Worm (Caenorhabditis elegans) whole organism, L1 larva: ENCODE measurements around the gene F09E5.8.

ENCODE experiments used
- C16A3.4 ChIP-seq: fragments of 150-350 bp; optimal IDR thresholded peaks from 2 replicates; lab custom pipeline; 2014; ENCODE audit warnings: missing biosample characterization, missing genetic modification characterization
- ama-1 ChIP-seq: fragments of 150-350 bp; optimal IDR thresholded peaks from 2 replicates; lab custom pipeline; 2014
- blmp-1 ChIP-seq: fragments of 150-350 bp; optimal IDR thresholded peaks from 2 replicates; lab custom pipeline; 2014; ENCODE audit warnings: missing biosample characterization, missing genetic modification characterization
- ceh-63 ChIP-seq: fragments of 200-800 bp; sonication (Bioruptor generic); optimal IDR thresholded peaks from 2 replicates; lab custom pipeline; 2018; ENCODE audit warnings: mild to moderate bottlenecking, missing genetic modification characterization, missing compliant biosample characterization
- ceh-8 ChIP-seq: fragments of 200-800 bp; sonication (Bioruptor generic); optimal IDR thresholded peaks from 2 replicates; lab custom pipeline; 2018; ENCODE audit warnings: mild to moderate bottlenecking, missing genetic modification characterization, moderate library complexity, missing compliant biosample characterization
- ceh-82 ChIP-seq, 3 experiments: fragments of 150-350 bp in 1 of 3; sonication (generic microtip) in 2 of 3; optimal IDR thresholded peaks; 2 replicates each; lab custom pipeline; 2014 to 2017; ENCODE audit warnings: missing biosample characterization in 3 of 3, missing genetic modification characterization in 3 of 3
- ceh-90 ChIP-seq: sonication (generic microtip); optimal IDR thresholded peaks from 2 replicates; lab custom pipeline; 2016; ENCODE audit warnings: missing genetic modification characterization, missing compliant biosample characterization
- ces-1 ChIP-seq: fragments of 150-350 bp; optimal IDR thresholded peaks from 2 replicates; lab custom pipeline; 2014; ENCODE audit warnings: missing biosample characterization, missing genetic modification reagents, missing genetic modification characterization
- dpl-1 ChIP-seq, 3 experiments: fragments of 150-350 bp in 2 of 3; sonication (generic microtip) in 1 of 3; optimal IDR thresholded peaks; 2 replicates each; lab custom pipeline; 2014 to 2017; ENCODE audit warnings: missing biosample characterization in 3 of 3, missing genetic modification characterization in 3 of 3, missing genetic modification reagents in 3 of 3
- dsc-1 ChIP-seq: sonication (generic microtip); optimal IDR thresholded peaks from 2 replicates; lab custom pipeline; 2016; ENCODE audit warnings: mild to moderate bottlenecking, missing genetic modification characterization, missing compliant biosample characterization
- efl-1 ChIP-seq, 4 experiments: fragments of 150-350 bp; optimal IDR thresholded peaks in 3 of 4; peaks in 1 of 4; 1 replicate in 1 of 4; 2 replicates in 3 of 4; lab custom pipeline; 2014; ENCODE audit warnings: missing biosample characterization in 2 of 4, missing genetic modification characterization in 2 of 4, missing genetic modification reagents in 2 of 4
- efl-3 ChIP-seq: fragments of 200-800 bp; sonication (Bioruptor generic); optimal IDR thresholded peaks from 2 replicates; lab custom pipeline; 2018; ENCODE audit warnings: mild to moderate bottlenecking, missing genetic modification characterization, missing compliant biosample characterization
- egl-13 ChIP-seq: sonication (generic microtip); optimal IDR thresholded peaks from 2 replicates; lab custom pipeline; 2016; ENCODE audit warnings: missing genotype, missing genetic modification reagents, missing genetic modification characterization, missing compliant biosample characterization
- elt-3 ChIP-seq, 6 experiments: fragments of 150-350 bp in 1 of 6; sonication (generic microtip); optimal IDR thresholded peaks; 2 replicates each; lab custom pipeline; 2017 to 2018; ENCODE audit warnings: missing biosample characterization in 6 of 6, missing genetic modification characterization in 6 of 6, inconsistent platforms in 1 of 6
- fkh-10 ChIP-seq: sonication (generic microtip); optimal IDR thresholded peaks from 2 replicates; lab custom pipeline; 2017; ENCODE audit warnings: missing biosample characterization, missing genetic modification reagents, missing genetic modification characterization
- fkh-8 ChIP-seq: sonication (generic microtip); optimal IDR thresholded peaks from 2 replicates; lab custom pipeline; 2016; ENCODE audit warnings: mild to moderate bottlenecking, missing genetic modification characterization, missing compliant biosample characterization
- fos-1 ChIP-seq: fragments of 150-350 bp; optimal IDR thresholded peaks from 2 replicates; lab custom pipeline; 2014; ENCODE audit warnings: missing biosample characterization, missing genetic modification characterization
- grh-1 ChIP-seq: fragments of 200-800 bp; sonication (Bioruptor generic); IDR thresholded peaks from 2 replicates; pipeline ENCODE4 v1.3.6; 2022; ENCODE audit warnings: missing genetic modification reagents, missing genetic modification characterization, missing compliant biosample characterization
- hlh-4 ChIP-seq: sonication (generic microtip); optimal IDR thresholded peaks from 2 replicates; lab custom pipeline; 2016; ENCODE audit warnings: mild to moderate bottlenecking, missing genetic modification characterization, missing compliant biosample characterization
- irx-1 ChIP-seq: sonication (generic microtip); optimal IDR thresholded peaks from 2 replicates; lab custom pipeline; 2016; ENCODE audit warnings: missing genetic modification characterization, missing compliant biosample characterization
- isw-1 ChIP-seq: fragments of 200-800 bp; sonication (Bioruptor generic); IDR thresholded peaks from 2 replicates; pipeline ENCODE4 v1.3.6; 2022; ENCODE audit warnings: missing genetic modification characterization, missing compliant biosample characterization
- lin-14 ChIP-seq: fragments of 200-800 bp; sonication (Bioruptor generic); optimal IDR thresholded peaks from 2 replicates; lab custom pipeline; 2018; ENCODE audit warnings: mild to moderate bottlenecking, missing genetic modification characterization, moderate library complexity, missing compliant biosample characterization
- lin-15B ChIP-seq: fragments of 150-350 bp; sonication (generic microtip); optimal IDR thresholded peaks from 3 replicates; lab custom pipeline; 2014; ENCODE audit warnings: missing biosample characterization, missing genetic modification characterization
- lsy-2 ChIP-seq, 2 experiments: fragments of 150-350 bp; optimal IDR thresholded peaks; 2 replicates each; lab custom pipeline; 2014; ENCODE audit warnings: missing biosample characterization in 2 of 2, missing genetic modification characterization in 2 of 2
- mab-9 ChIP-seq: fragments of 200-800 bp; sonication (Bioruptor generic); IDR thresholded peaks from 2 replicates; pipeline ENCODE4 v1.3.6; 2022; ENCODE audit warnings: missing genetic modification reagents, missing genetic modification characterization, missing compliant biosample characterization
- mdl-1 ChIP-seq, 2 experiments: fragments of 150-350 bp; optimal IDR thresholded peaks; 2 replicates each; lab custom pipeline; 2014 to 2017; ENCODE audit warnings: missing biosample characterization in 2 of 2, missing genetic modification characterization in 2 of 2, inconsistent platforms in 1 of 2
- mef-2 ChIP-seq: fragments of 150-350 bp; optimal IDR thresholded peaks from 2 replicates; lab custom pipeline; 2014; ENCODE audit warnings: missing biosample characterization, missing genetic modification characterization
- nhr-11 ChIP-seq: fragments of 150-350 bp; optimal IDR thresholded peaks from 2 replicates; lab custom pipeline; 2014; ENCODE audit warnings: missing biosample characterization, missing genetic modification characterization
- nhr-19 ChIP-seq: fragments of 200-800 bp; sonication (Bioruptor generic); conservative IDR thresholded peaks from 2 replicates; pipeline ENCODE4 v1.3.6; 2022; ENCODE audit warnings: missing genetic modification characterization, missing compliant biosample characterization
- nhr-20 ChIP-seq: sonication (generic microtip); optimal IDR thresholded peaks from 2 replicates; lab custom pipeline; 2016; ENCODE audit warnings: mild to moderate bottlenecking, missing genetic modification characterization, missing compliant biosample characterization
- nhr-237 ChIP-seq: fragments of 150-350 bp; optimal IDR thresholded peaks from 2 replicates; lab custom pipeline; 2014; ENCODE audit warnings: missing biosample characterization, missing genetic modification characterization
- nhr-71 ChIP-seq: sonication (generic microtip); optimal IDR thresholded peaks from 2 replicates; lab custom pipeline; 2016; ENCODE audit warnings: mild to moderate bottlenecking, missing genetic modification characterization, moderate library complexity, missing compliant biosample characterization
- nhr-76 ChIP-seq: sonication (generic microtip); optimal IDR thresholded peaks from 2 replicates; lab custom pipeline; 2017; ENCODE audit warnings: missing biosample characterization, missing genetic modification characterization
- nhr-84 ChIP-seq: sonication (generic microtip); optimal IDR thresholded peaks from 2 replicates; lab custom pipeline; 2017; ENCODE audit warnings: missing biosample characterization, missing genetic modification characterization
- pag-3 ChIP-seq: sonication (generic microtip); optimal IDR thresholded peaks from 2 replicates; lab custom pipeline; 2017; ENCODE audit warnings: missing genetic modification characterization, mild to moderate bottlenecking, missing compliant biosample characterization, antibody characterized with exemption, borderline replicate concordance; ENCODE audit not compliant: insufficient read depth
- pax-3 ChIP-seq: fragments of 200-800 bp; sonication (Bioruptor generic); optimal IDR thresholded peaks from 2 replicates; lab custom pipeline; 2018; ENCODE audit warnings: mild to moderate bottlenecking, missing genetic modification characterization, moderate library complexity, missing compliant biosample characterization
- rnt-1 ChIP-seq: sonication (generic microtip); optimal IDR thresholded peaks from 2 replicates; lab custom pipeline; 2016; ENCODE audit warnings: mild to moderate bottlenecking, missing genetic modification characterization, moderate library complexity, missing compliant biosample characterization
- skn-1 ChIP-seq: fragments of 150-350 bp; optimal IDR thresholded peaks from 2 replicates; lab custom pipeline; 2014; ENCODE audit warnings: missing biosample characterization, missing genetic modification characterization
- snpc-4 ChIP-seq: fragments of 150-350 bp; optimal IDR thresholded peaks from 2 replicates; lab custom pipeline; 2014; ENCODE audit warnings: missing biosample characterization, missing genetic modification characterization
- snu-23 ChIP-seq: sonication (generic microtip); optimal IDR thresholded peaks from 2 replicates; lab custom pipeline; 2016; ENCODE audit warnings: missing genetic modification characterization, missing compliant biosample characterization
- sptf-1 ChIP-seq: fragments of 150-350 bp; optimal IDR thresholded peaks from 2 replicates; lab custom pipeline; 2014; ENCODE audit warnings: missing biosample characterization, missing genetic modification characterization
- swsn-7 ChIP-seq: sonication (generic microtip); optimal IDR thresholded peaks from 2 replicates; lab custom pipeline; 2016; ENCODE audit warnings: missing genetic modification characterization, missing compliant biosample characterization
- tbx-2 ChIP-seq: sonication (generic microtip); optimal IDR thresholded peaks from 2 replicates; lab custom pipeline; 2016; ENCODE audit warnings: missing genetic modification characterization, missing compliant biosample characterization
- unc-30 ChIP-seq: sonication (generic microtip); optimal IDR thresholded peaks from 2 replicates; lab custom pipeline; 2017; ENCODE audit warnings: missing biosample characterization, missing genetic modification characterization
- unc-62 ChIP-seq: fragments of 150-350 bp; optimal IDR thresholded peaks from 2 replicates; lab custom pipeline; 2014; ENCODE audit warnings: missing biosample characterization, missing genetic modification reagents, missing genetic modification characterization
- unc-86 ChIP-seq: sonication (generic microtip); optimal IDR thresholded peaks from 2 replicates; lab custom pipeline; 2016; ENCODE audit warnings: missing genetic modification characterization, missing compliant biosample characterization
- xbp-1 ChIP-seq: sonication (generic microtip); optimal IDR thresholded peaks from 2 replicates; lab custom pipeline; 2016; ENCODE audit warnings: missing genetic modification characterization, missing compliant biosample characterization
- zag-1 ChIP-seq: fragments of 150-350 bp; optimal IDR thresholded peaks from 2 replicates; lab custom pipeline; 2014; ENCODE audit warnings: missing biosample characterization, missing genetic modification characterization
- zip-4 ChIP-seq: fragments of 200-800 bp; sonication (Bioruptor generic); optimal IDR thresholded peaks from 2 replicates; lab custom pipeline; 2018; ENCODE audit warnings: mild to moderate bottlenecking, missing genetic modification characterization, moderate library complexity, missing compliant biosample characterization
- ztf-11 ChIP-seq, 2 experiments: sonication (generic microtip); optimal IDR thresholded peaks; 2 replicates each; lab custom pipeline; 2016 to 2017; ENCODE audit warnings: missing genetic modification characterization in 2 of 2, missing biosample characterization in 1 of 2, missing compliant biosample characterization in 1 of 2
- ztf-4 ChIP-seq: fragments of 150-350 bp; optimal IDR thresholded peaks from 2 replicates; lab custom pipeline; 2014; ENCODE audit warnings: missing biosample characterization, missing genetic modification characterization

The F09E5.8 gene

DNA sequence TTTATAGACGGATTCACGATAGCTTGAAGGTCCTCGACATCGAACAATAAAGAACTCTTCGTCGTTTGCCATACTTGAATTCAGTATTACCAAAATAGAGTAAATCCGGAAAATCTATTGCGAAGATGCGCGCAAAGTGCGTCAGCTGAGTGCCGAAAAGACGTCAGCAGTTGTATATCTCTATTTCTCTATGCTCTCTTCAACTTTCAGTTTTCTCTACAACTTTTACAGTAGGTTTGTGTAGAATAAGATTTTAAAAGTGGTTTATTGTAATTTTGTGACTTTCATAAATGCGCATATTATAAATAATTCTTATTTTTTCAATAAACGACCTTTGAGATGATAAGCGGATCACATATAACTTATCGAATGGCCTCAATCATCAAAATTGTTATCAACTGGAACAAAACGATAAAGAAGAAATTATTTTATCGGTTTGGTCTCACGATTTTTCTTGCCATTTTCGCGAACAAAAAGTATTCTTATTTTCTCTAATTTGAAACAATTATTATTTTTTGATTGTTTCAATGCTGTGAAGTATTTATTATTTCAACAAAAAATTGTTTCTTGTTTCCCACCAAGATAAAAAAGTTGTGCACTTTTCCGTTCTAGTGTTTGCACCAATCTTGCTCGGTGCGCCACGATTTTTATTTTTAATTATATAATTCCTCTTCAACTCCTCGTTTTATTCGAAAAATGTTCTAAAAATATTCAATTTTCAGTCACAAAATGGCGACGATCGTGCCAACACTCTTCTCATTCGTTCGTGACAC, 23.0 kb downstream of the F09E5.8 start, which contains the start of the genes agt-2 and F09E5.3:
Gene agt-2, minus strand, starts transcription at position 553 of the 773 bp plus-strand sequence.
Gene F09E5.3, plus strand, starts transcription at position 723 of the 773 bp plus-strand sequence.
- TF ChIP-seq C16A3.4 (tag; lab: Kevin White, UChicago) (peak; percentile 95), zip-4 (GFP tag; lab: Kevin White, UChicago) (peak; percentile 81), unc-30 (tag; lab: Kevin White, UChicago) (no peak), efl-1 (optimal IDR thresholded peaks at IDR 0.05; lab: Kevin White, UChicago) (peak; percentile 91 to 94), efl-1 (GFP tag; optimal IDR thresholded peaks at IDR 0.05 in 1 of 2; lab: Kevin White, UChicago) (peak; percentile 88 to 99), mdl-1 (tag; optimal IDR thresholded peaks at IDR 0.05; lab: Kevin White, UChicago) (peak in 1 of 2 experiments; percentile 84), skn-1 (tag; lab: Kevin White, UChicago) (peak; percentile 94), swsn-7 (tag; lab: Kevin White, UChicago) (peak; percentile 96), xbp-1 (tag; lab: Kevin White, UChicago) (peak; percentile 95), isw-1 (GFP tag; lab: Robert Waterston, UW) (peak; percentile 86), nhr-76 (tag; lab: Kevin White, UChicago) (no peak), ztf-11 (tag; optimal IDR thresholded peaks at IDR 0.05; lab: Kevin White, UChicago) (peak in 1 of 2 experiments; percentile 81), nhr-11 (tag; lab: Kevin White, UChicago) (peak; percentile 81), tbx-2 (tag; lab: Kevin White, UChicago) (peak; percentile 94), fkh-10 (GFP tag; lab: Kevin White, UChicago) (peak; percentile 71), lin-15B (tag; lab: Kevin White, UChicago) (peak; percentile 82), ces-1 (GFP tag; lab: Kevin White, UChicago) (no peak), rnt-1 (tag; lab: Kevin White, UChicago) (peak; percentile 96), nhr-84 (no peak), snu-23 (GFP tag; lab: Kevin White, UChicago) (peak; percentile 98), mef-2 (tag; lab: Kevin White, UChicago) (peak; percentile 28), ceh-63 (GFP tag; lab: Kevin White, UChicago) (no peak), fos-1 (tag; lab: Kevin White, UChicago) (peak; percentile 89), sptf-1 (tag; lab: Kevin White, UChicago) (no peak), lsy-2 (tag; optimal IDR thresholded peaks at IDR 0.05; lab: Kevin White, UChicago) (peak; percentile 95 to 97), pax-3 (tag; lab: Kevin White, UChicago) (peak; percentile 83), ama-1 (lab: Kevin White, UChicago) (peak; percentile 86), irx-1 (tag; lab: Kevin White, UChicago) (peak; percentile 91), ceh-8 (GFP tag; lab: Kevin White, UChicago) (peak; percentile 85), zag-1 (tag; lab: Kevin White, UChicago) (peak; percentile 26), mab-9 (GFP tag; lab: Robert Waterston, UW) (peak; percentile 88), ceh-82 (tag; optimal IDR thresholded peaks at IDR 0.05; lab: Kevin White, UChicago) (peak; percentile 92 to 95 (median 93)), nhr-71 (peak; percentile 97), fkh-8 (peak; percentile 92), unc-62 (GFP tag; lab: Kevin White, UChicago) (no peak), ztf-4 (tag; lab: Kevin White, UChicago) (peak; percentile 91), pag-3 (tag; lab: Kevin White, UChicago) (no peak), dpl-1 (GFP tag; optimal IDR thresholded peaks at IDR 0.05; lab: Kevin White, UChicago) (peak; percentile 88 to 91 (median 90)), nhr-237 (tag; lab: Kevin White, UChicago) (peak; percentile 75), hlh-4 (tag; lab: Kevin White, UChicago) (no peak), snpc-4 (peak; percentile 89), unc-86 (tag; lab: Kevin White, UChicago) (peak; percentile 93), blmp-1 (tag; lab: Kevin White, UChicago) (peak; percentile 81), efl-3 (GFP tag; lab: Kevin White, UChicago) (peak; percentile 21), egl-13 (tag; lab: Kevin White, UChicago) (peak; percentile 84), dsc-1 (tag; lab: Kevin White, UChicago) (peak; percentile 95), lin-14 (GFP tag; lab: Kevin White, UChicago) (peak; percentile 96), grh-1 (GFP tag; lab: Robert Waterston, UW) (peak; percentile 87), nhr-19 (GFP tag; lab: Robert Waterston, UW) (peak; percentile 93), elt-3 (tag; optimal IDR thresholded peaks at IDR 0.05; lab: Kevin White, UChicago) (peak in 3 of 6 experiments; percentile 43 to 81 (median 77)), nhr-20 (peak; percentile 95), ceh-90 (tag; lab: Kevin White, UChicago) (peak; percentile 37)
